Worm (Caenorhabditis elegans) whole organism, young adult: ENCODE measurements around the gene F54F7.2.

ENCODE experiments used
- F49E8.2 ChIP-seq: sonication (generic microtip); optimal IDR thresholded peaks from 3 replicates; lab custom pipeline; 2017; ENCODE audit warnings: missing genetic modification characterization, mild to moderate bottlenecking, missing compliant biosample characterization, antibody characterized with exemption, moderate library complexity; ENCODE audit not compliant: insufficient read depth
- Y53F4B.3 ChIP-seq: fragments of 200-800 bp; sonication (Bioruptor generic); IDR thresholded peaks from 2 replicates; pipeline ENCODE4 v1.3.6; 2022; ENCODE audit warnings: missing genetic modification reagents, missing genetic modification characterization, missing compliant biosample characterization
- Y95B8A.8 ChIP-seq: fragments of 200-800 bp; sonication (Bioruptor generic); IDR thresholded peaks from 2 replicates; pipeline ENCODE4 v1.3.6; 2022; ENCODE audit warnings: missing genetic modification reagents, missing genetic modification characterization, missing compliant biosample characterization
- ama-1 ChIP-seq, 3 experiments: fragments of 150-350 bp in 1 of 3; sonication (generic microtip) in 2 of 3; optimal IDR thresholded peaks; 2 replicates each; lab custom pipeline; 2014 to 2018; ENCODE audit warnings: missing biosample characterization in 2 of 3, missing genetic modification characterization in 2 of 3, missing genetic modification reagents in 2 of 3
- aptf-3 ChIP-seq: fragments of 200-800 bp; sonication (Bioruptor generic); IDR thresholded peaks from 2 replicates; pipeline ENCODE4 v1.3.6; 2022; ENCODE audit warnings: missing genetic modification characterization, missing compliant biosample characterization
- fkh-3 ChIP-seq: sonication (generic microtip); optimal IDR thresholded peaks from 2 replicates; lab custom pipeline; 2016; ENCODE audit warnings: mild to moderate bottlenecking, missing genetic modification characterization, missing compliant biosample characterization
- lin-35 ChIP-seq, 3 experiments: fragments of 150-350 bp in 2 of 3; sonication (generic microtip) in 1 of 3; optimal IDR thresholded peaks; 2 replicates each; lab custom pipeline; 2014 to 2018; ENCODE audit warnings: missing biosample characterization in 3 of 3, missing genetic modification characterization in 3 of 3, missing genetic modification reagents in 3 of 3
- lin-54 ChIP-seq: fragments of 200-800 bp; sonication (Bioruptor generic); optimal IDR thresholded peaks from 2 replicates; lab custom pipeline; 2018; ENCODE audit warnings: mild to moderate bottlenecking, missing genetic modification characterization, missing compliant biosample characterization
- mes-4 ChIP-seq: sonication (generic microtip); optimal IDR thresholded peaks from 2 replicates; lab custom pipeline; 2016; ENCODE audit warnings: missing genotype, missing genetic modification characterization, missing compliant biosample characterization
- nfya-1 ChIP-seq: sonication (generic microtip); optimal IDR thresholded peaks from 2 replicates; lab custom pipeline; 2017; ENCODE audit warnings: antibody characterized with exemption, missing compliant biosample characterization, missing genetic modification characterization, borderline replicate concordance; ENCODE audit not compliant: insufficient read depth
- tbx-9 ChIP-seq: sonication (generic microtip); optimal IDR thresholded peaks from 2 replicates; lab custom pipeline; 2016; ENCODE audit warnings: borderline replicate concordance, missing genetic modification characterization, inconsistent platforms, missing compliant biosample characterization
- unc-62 ChIP-seq: fragments of 150-350 bp; optimal IDR thresholded peaks from 2 replicates; lab custom pipeline; 2014; ENCODE audit warnings: missing biosample characterization, missing genetic modification reagents, missing genetic modification characterization

DNA sequence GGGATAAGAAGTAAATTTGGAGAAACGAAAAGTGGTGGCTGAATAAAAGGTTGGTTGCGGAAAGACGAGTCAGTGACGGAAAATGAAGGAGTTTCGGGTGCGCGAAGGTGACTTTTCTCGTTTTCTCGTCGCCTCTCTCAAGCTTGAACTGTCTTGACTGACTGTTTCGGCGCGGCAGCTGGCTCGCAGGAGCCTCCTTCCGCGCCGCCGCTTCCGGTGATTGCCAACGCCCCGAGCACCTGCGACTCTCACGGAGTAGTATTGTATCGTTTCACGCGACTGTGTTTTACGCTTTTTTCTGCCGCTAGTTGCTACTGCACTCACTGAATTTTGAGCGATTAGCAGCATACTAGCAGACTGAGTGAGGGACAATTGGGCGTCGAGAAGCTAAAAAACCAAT lies 28.8 kb upstream of the F54F7.2 start, which contains the start of gene C34E11.2:
- no peak for TF ChIP-seq F49E8.2
- no peak for TF ChIP-seq aptf-3 (GFP tag; lab: Robert Waterston, UW)
- TF ChIP-seq unc-62 (GFP tag; lab: Kevin White, UChicago): no peak
- no peak for TF ChIP-seq lin-54 (GFP tag; lab: Kevin White, UChicago)
- no peak for TF ChIP-seq lin-35 (GFP tag; optimal IDR thresholded peaks at IDR 0.05; lab: Kevin White, UChicago)
- TF ChIP-seq nfya-1 (tag; lab: Kevin White, UChicago): no peak
- TF ChIP-seq ama-1 (optimal IDR thresholded peaks at IDR 0.05; lab: Kevin White, UChicago): no peak
- TF ChIP-seq ama-1 (GFP tag; optimal IDR thresholded peaks at IDR 0.05; lab: Kevin White, UChicago): no peak
- TF ChIP-seq fkh-3 (tag; lab: Kevin White, UChicago): no peak
- no peak for TF ChIP-seq Y53F4B.3
- TF ChIP-seq mes-4: no peak
- TF ChIP-seq Y95B8A.8: no peak
- TF ChIP-seq tbx-9 (tag; lab: Kevin White, UChicago): no peak
